Worm (Caenorhabditis elegans): ENCODE measurements around the gene F13B6.3.

ce11 chrIV:7413573-7413972 is 52.2 kb downstream of the F13B6.3 start:
- no peak for TF ChIP-seq nhr-10 (tag; optimal IDR thresholded peaks at IDR 0.05)
- no peak for TF ChIP-seq unc-39 (tag; optimal IDR thresholded peaks at IDR 0.05)
- TF ChIP-seq nhr-6 (tag; optimal IDR thresholded peaks at IDR 0.05) = no peak
- TF ChIP-seq C34F6.9 (tag; optimal IDR thresholded peaks at IDR 0.05) = no peak
- no peak for TF ChIP-seq snpc-4 (tag; optimal IDR thresholded peaks at IDR 0.05)
- TF ChIP-seq ama-1 (optimal IDR thresholded peaks at IDR 0.05) = no peak
- TF ChIP-seq ZK546.5 (tag; optimal IDR thresholded peaks at IDR 0.05) = no peak
- TF ChIP-seq nhr-129 (tag; optimal IDR thresholded peaks at IDR 0.05) = no peak
- TF ChIP-seq nhr-77 (tag; optimal IDR thresholded peaks at IDR 0.05) = no peak

All from whole organism, L2 larva.